Worm (Caenorhabditis elegans) whole organism, midembryonic: ENCODE results near the gene let-418.

Experiments
- T22C8.4 ChIP-seq: fragments of 200-800 bp; sonication (Bioruptor generic); IDR thresholded peaks from 2 replicates; pipeline ENCODE4 v1.3.6; 2022; ENCODE audit warnings: missing genetic modification characterization, missing compliant biosample characterization
- cog-1 ChIP-seq: sonication (generic microtip); optimal IDR thresholded peaks from 2 replicates; lab custom pipeline; 2016; ENCODE audit warnings: missing genetic modification characterization, missing compliant biosample characterization
- flt-1 ChIP-seq: fragments of 200-800 bp; sonication (Bioruptor generic); IDR thresholded peaks from 2 replicates; pipeline ENCODE4 v1.3.6; 2022; ENCODE audit warnings: missing genetic modification characterization, missing compliant biosample characterization
- klf-2 ChIP-seq: fragments of 200-800 bp; sonication (Bioruptor generic); conservative IDR thresholded peaks from 2 replicates; pipeline ENCODE4 v1.3.6; 2022; ENCODE audit warnings: missing genetic modification reagents, missing genetic modification characterization, missing compliant biosample characterization
- med-1 ChIP-seq: sonication (generic microtip); optimal IDR thresholded peaks from 2 replicates; lab custom pipeline; 2017; ENCODE audit warnings: missing genetic modification characterization, mild to moderate bottlenecking, missing compliant biosample characterization, antibody characterized with exemption, missing genetic modification reagents; ENCODE audit not compliant: insufficient read depth
- ref-1 ChIP-seq: fragments of 200-800 bp; sonication (Bioruptor generic); conservative IDR thresholded peaks from 2 replicates; pipeline ENCODE4 v1.3.6; 2022; ENCODE audit warnings: missing genetic modification reagents, missing genetic modification characterization, missing compliant biosample characterization
- tab-1 ChIP-seq: fragments of 200-800 bp; sonication (Bioruptor generic); IDR thresholded peaks from 2 replicates; pipeline ENCODE4 v1.3.6; 2022; ENCODE audit warnings: missing genetic modification characterization, missing compliant biosample characterization
- ztf-23 ChIP-seq: fragments of 200-800 bp; sonication (Bioruptor generic); IDR thresholded peaks from 2 replicates; pipeline ENCODE4 v1.3.6; 2022; ENCODE audit warnings: missing genetic modification reagents, missing genetic modification characterization, missing compliant biosample characterization
- ztf-29 ChIP-seq: fragments of 200-800 bp; sonication (Bioruptor generic); IDR thresholded peaks from 2 replicates; pipeline ENCODE4 v1.3.6; 2022; ENCODE audit warnings: missing genetic modification reagents, missing genetic modification characterization, missing compliant biosample characterization

let-418 gene

ce11 chrV:5851631-5852030 lies 25.0 kb downstream of the let-418 start:
- no peak for TF ChIP-seq klf-2 (GFP tag; lab: Robert Waterston, UW)
- TF ChIP-seq cog-1 (tag; lab: Kevin White, UChicago), result no peak
- TF ChIP-seq med-1 (GFP tag; lab: Kevin White, UChicago), result no peak
- TF ChIP-seq T22C8.4 (GFP tag; lab: Robert Waterston, UW), result no peak
- no peak for TF ChIP-seq tab-1
- TF ChIP-seq ref-1 (GFP tag; lab: Robert Waterston, UW), result no peak
- TF ChIP-seq ztf-23 (GFP tag; lab: Robert Waterston, UW), result no peak
- TF ChIP-seq ztf-29, result no peak
- TF ChIP-seq flt-1 (GFP tag; lab: Robert Waterston, UW), result no peak

ce11 chrV:5852084-5852483 lies 25.5 kb downstream of the let-418 start:
- TF ChIP-seq ref-1 (GFP tag; lab: Robert Waterston, UW) (no peak), flt-1 (GFP tag; lab: Robert Waterston, UW) (no peak), ztf-29 (no peak), tab-1 (no peak), klf-2 (GFP tag; lab: Robert Waterston, UW) (no peak), ztf-23 (GFP tag; lab: Robert Waterston, UW) (no peak), T22C8.4 (GFP tag; lab: Robert Waterston, UW) (no peak), cog-1 (tag; lab: Kevin White, UChicago) (no peak), med-1 (GFP tag; lab: Kevin White, UChicago) (no peak)

- TF ChIP-seq ztf-29 (no peak), tab-1 (no peak), T22C8.4 (GFP tag; lab: Robert Waterston, UW) (no peak), med-1 (GFP tag; lab: Kevin White, UChicago) (no peak), ztf-23 (GFP tag; lab: Robert Waterston, UW) (no peak), flt-1 (GFP tag; lab: Robert Waterston, UW) (no peak), ref-1 (GFP tag; lab: Robert Waterston, UW) (no peak), cog-1 (tag; lab: Kevin White, UChicago) (no peak)
Observed at ce11 chrV:5862479-5863188, 36.0 kb downstream of the let-418 start, which contains the start of gene F26F12.8. F26F12.8 (minus strand) TSS chrV:5862529.

- TF ChIP-seq klf-2 (GFP tag; lab: Robert Waterston, UW), result no peak
Observed at ce11 chrV:5865085-5865484, 38.5 kb downstream of the let-418 start, which contains the start of gene F26F12.5. F26F12.5 (minus strand) TSS chrV:5865185.

ce11 chrV:5869227-5869626 lies 42.6 kb downstream of the let-418 start, which contains the start of gene F26F12.4:
F26F12.4 (minus strand) TSS chrV:5869327.
- no peak for TF ChIP-seq tab-1
- TF ChIP-seq med-1 (GFP tag; lab: Kevin White, UChicago), result no peak

ce11 chrV:5871759-5872158 lies 45.1 kb downstream of the let-418 start, which contains the start of gene C02G6.2:
C02G6.2 (plus strand) TSS chrV:5872059.
- TF ChIP-seq med-1 (GFP tag; lab: Kevin White, UChicago) (no peak), klf-2 (GFP tag; lab: Robert Waterston, UW) (no peak), flt-1 (GFP tag; lab: Robert Waterston, UW) (no peak), T22C8.4 (GFP tag; lab: Robert Waterston, UW) (no peak), ztf-23 (GFP tag; lab: Robert Waterston, UW) (no peak), tab-1 (no peak), ztf-29 (no peak), cog-1 (tag; lab: Kevin White, UChicago) (no peak), ref-1 (GFP tag; lab: Robert Waterston, UW) (no peak)

ce11 chrV:5876966-5877365 lies 50.3 kb downstream of the let-418 start:
- TF ChIP-seq klf-2 (GFP tag; lab: Robert Waterston, UW), result no peak
- no peak for TF ChIP-seq T22C8.4 (GFP tag; lab: Robert Waterston, UW)
- no peak for TF ChIP-seq ref-1 (GFP tag; lab: Robert Waterston, UW)
- no peak for TF ChIP-seq flt-1 (GFP tag; lab: Robert Waterston, UW)
- no peak for TF ChIP-seq med-1 (GFP tag; lab: Kevin White, UChicago)
- TF ChIP-seq cog-1 (tag; lab: Kevin White, UChicago), result no peak
- TF ChIP-seq tab-1, result no peak
- TF ChIP-seq ztf-23 (GFP tag; lab: Robert Waterston, UW), result no peak
- TF ChIP-seq ztf-29, result no peak

ce11 chrV:5880064-5880463 lies 53.4 kb downstream of the let-418 start, which contains the start of gene C02G6.3:
C02G6.3 (plus strand) TSS chrV:5880364.
- TF ChIP-seq T22C8.4 (GFP tag; lab: Robert Waterston, UW) (no peak), tab-1 (no peak), ztf-23 (GFP tag; lab: Robert Waterston, UW) (no peak), flt-1 (GFP tag; lab: Robert Waterston, UW) (no peak), klf-2 (GFP tag; lab: Robert Waterston, UW) (no peak), cog-1 (tag; lab: Kevin White, UChicago) (no peak), ztf-29 (no peak)

DNA sequence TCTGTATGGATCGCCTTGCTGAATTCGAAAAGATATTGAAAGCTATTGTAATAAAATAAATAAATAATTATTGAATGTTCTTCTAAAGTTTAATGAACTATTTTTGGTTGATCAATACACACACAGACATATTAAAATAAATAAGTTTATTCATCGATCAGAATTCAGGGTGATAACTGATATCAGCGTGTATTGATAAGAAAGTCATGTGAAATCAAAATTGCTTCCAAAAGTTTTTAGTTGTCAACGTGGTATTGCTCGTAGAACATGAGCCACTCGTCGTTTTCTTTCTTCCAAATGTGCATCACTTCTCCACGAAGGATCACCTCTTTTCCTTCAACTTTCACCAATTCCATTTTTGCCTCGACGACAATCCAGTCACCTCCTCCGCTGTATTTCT lies 55.8 kb downstream of the let-418 start:
- TF ChIP-seq flt-1 (GFP tag; lab: Robert Waterston, UW), result no peak
- TF ChIP-seq tab-1, result no peak
- TF ChIP-seq med-1 (GFP tag; lab: Kevin White, UChicago), result no peak
- no peak for TF ChIP-seq ztf-29
- no peak for TF ChIP-seq cog-1 (tag; lab: Kevin White, UChicago)
